Fruit fly (Drosophila melanogaster) whole organism, embryonic: ENCODE results near the gene CG45218.

ENCODE experiments used
- BtbVII ChIP-seq: fragments of 200-800 bp; sonication (Bioruptor generic); optimal IDR thresholded peaks from 3 replicates; lab custom pipeline; 2017; ENCODE audit warnings: missing biosample characterization, mild to moderate bottlenecking, missing genetic modification characterization
- CG12155 ChIP-seq: fragments of 200-800 bp; sonication (Bioruptor generic); optimal IDR thresholded peaks from 3 replicates; lab custom pipeline; 2016; ENCODE audit warnings: missing biosample characterization, missing genetic modification characterization
- CG12659 ChIP-seq: fragments of 200-800 bp; sonication (Bioruptor generic); optimal IDR thresholded peaks from 3 replicates; lab custom pipeline; 2017; ENCODE audit warnings: mild to moderate bottlenecking, missing biosample characterization, missing genetic modification reagents, missing genetic modification characterization
- CG14014 ChIP-seq: fragments of 200-800 bp; sonication (Bioruptor generic); IDR thresholded peaks from 2 replicates; pipeline ENCODE4 v1.3.6; 2022; ENCODE audit warnings: missing biosample characterization, missing genetic modification characterization
- CG15696 ChIP-seq: fragments of 200-800 bp; sonication (Bioruptor generic); optimal IDR thresholded peaks from 2 replicates; lab custom pipeline; 2019; ENCODE audit warnings: missing biosample characterization, mild to moderate bottlenecking, missing genetic modification characterization, moderate library complexity
- CG16813 ChIP-seq: fragments of 200-800 bp; sonication (Bioruptor generic); IDR thresholded peaks from 3 replicates; pipeline ENCODE4 v1.3.6; 2022; ENCODE audit warnings: missing biosample characterization, missing genetic modification characterization; ENCODE audit not compliant: partially characterized antibody
- CG17612 ChIP-seq: fragments of 200-800 bp; sonication (Bioruptor generic); IDR thresholded peaks from 2 replicates; pipeline ENCODE4 v1.3.6; 2022; ENCODE audit warnings: missing biosample characterization, missing genetic modification characterization
- CG17802 ChIP-seq: fragments of 200-800 bp; sonication (Bioruptor generic); optimal IDR thresholded peaks from 2 replicates; lab custom pipeline; 2018; ENCODE audit warnings: missing biosample characterization, mild to moderate bottlenecking, missing genetic modification characterization, moderate library complexity
- CG18011 ChIP-seq: fragments of 200-800 bp; sonication (Bioruptor generic); optimal IDR thresholded peaks from 2 replicates; lab custom pipeline; 2017; ENCODE audit warnings: missing biosample characterization, missing genetic modification characterization, mild to moderate bottlenecking, moderate library complexity, missing genotype
- CG1832 ChIP-seq: fragments of 200-800 bp; sonication (Bioruptor generic); optimal IDR thresholded peaks from 2 replicates; lab custom pipeline; 2017; ENCODE audit warnings: missing biosample characterization, mild to moderate bottlenecking, missing genetic modification characterization, inconsistent platforms
- CG32772 ChIP-seq: fragments of 200-800 bp; sonication (Bioruptor generic); IDR thresholded peaks from 2 replicates; pipeline ENCODE4 v1.3.6; 2022; ENCODE audit warnings: missing biosample characterization, missing genetic modification characterization
- CG6254 ChIP-seq: fragments of 200-800 bp; sonication (Bioruptor generic); optimal IDR thresholded peaks from 3 replicates; lab custom pipeline; 2017; ENCODE audit warnings: mild to moderate bottlenecking, missing biosample characterization, missing genetic modification reagents, missing genetic modification characterization
- CG8089 ChIP-seq: fragments of 200-800 bp; sonication (Bioruptor generic); optimal IDR thresholded peaks from 3 replicates; lab custom pipeline; 2016; ENCODE audit warnings: missing biosample characterization, missing genetic modification characterization
- CG8281 ChIP-seq: fragments of 200-800 bp; sonication (Bioruptor generic); optimal IDR thresholded peaks from 2 replicates; lab custom pipeline; 2018; ENCODE audit warnings: missing biosample characterization, mild to moderate bottlenecking, missing genetic modification characterization, moderate library complexity
- CG9876 ChIP-seq: fragments of 200-800 bp; sonication (Bioruptor generic); optimal IDR thresholded peaks from 2 replicates; lab custom pipeline; 2016; ENCODE audit warnings: missing biosample characterization, missing genetic modification characterization
- CoRest ChIP-seq: fragments of 200-800 bp; sonication (Bioruptor generic); optimal IDR thresholded peaks from 3 replicates; lab custom pipeline; 2018; ENCODE audit warnings: missing biosample characterization, mild to moderate bottlenecking, missing genetic modification characterization, moderate library complexity
- Dfd ChIP-seq, 2 experiments: fragments of >200 bp; optimal IDR thresholded peaks; 2 replicates each; lab custom pipeline; 2017; ENCODE audit warnings: missing biosample characterization in 2 of 2, missing genetic modification characterization in 2 of 2
- HLH3B ChIP-seq: fragments of 200-800 bp; sonication (Bioruptor generic); IDR thresholded peaks from 2 replicates; pipeline ENCODE4 v1.3.6; 2022; ENCODE audit warnings: missing biosample characterization, missing genetic modification characterization
- Hand ChIP-seq: fragments of 200-800 bp; sonication (Bioruptor generic); optimal IDR thresholded peaks from 2 replicates; lab custom pipeline; 2017; ENCODE audit warnings: mild to moderate bottlenecking, missing biosample characterization, missing genetic modification reagents, missing genetic modification characterization
- HmgD ChIP-seq: fragments of 200-800 bp; sonication (Bioruptor generic); optimal IDR thresholded peaks from 3 replicates; lab custom pipeline; 2016; ENCODE audit warnings: missing biosample characterization, missing genetic modification characterization
- Hr3 ChIP-seq: fragments of 200-800 bp; sonication (Bioruptor generic); optimal IDR thresholded peaks from 3 replicates; lab custom pipeline; 2016; ENCODE audit warnings: missing biosample characterization, missing genetic modification characterization
- Hsf ChIP-seq: fragments of 200-800 bp; sonication (Bioruptor generic); optimal IDR thresholded peaks from 3 replicates; lab custom pipeline; 2016; ENCODE audit warnings: missing biosample characterization, missing genetic modification characterization
- Med ChIP-seq: fragments of 200-800 bp; sonication (Bioruptor generic); peaks from one replicate; lab custom pipeline; 2016; ENCODE audit warnings: missing biosample characterization, missing genetic modification characterization, mild to moderate bottlenecking, inconsistent platforms, moderate library complexity
- Sin3A ChIP-seq: fragments of >200 bp; optimal IDR thresholded peaks from 2 replicates; lab custom pipeline; 2018
- Sox102F ChIP-seq: fragments of 200-800 bp; sonication (Bioruptor generic); optimal IDR thresholded peaks from 2 replicates; lab custom pipeline; 2018; ENCODE audit warnings: missing biosample characterization, mild to moderate bottlenecking, missing genetic modification characterization, moderate library complexity
- Sry-δ ChIP-seq: fragments of 200-800 bp; sonication (Bioruptor generic); optimal IDR thresholded peaks from 2 replicates; lab custom pipeline; 2016; ENCODE audit warnings: missing biosample characterization, missing genetic modification characterization
- Ssrp ChIP-seq: fragments of 200-800 bp; sonication (Bioruptor generic); optimal IDR thresholded peaks from 2 replicates; lab custom pipeline; 2018; ENCODE audit warnings: missing biosample characterization, mild to moderate bottlenecking, missing genetic modification characterization, moderate library complexity
- Usf ChIP-seq: fragments of 200-800 bp; sonication (Bioruptor generic); optimal IDR thresholded peaks from 2 replicates; lab custom pipeline; 2017; ENCODE audit warnings: missing genotype, missing biosample characterization, missing genetic modification characterization
- aop ChIP-seq: fragments of 200-800 bp; sonication (Bioruptor generic); IDR thresholded peaks from 2 replicates; pipeline ENCODE4 v1.3.6; 2022; ENCODE audit warnings: missing biosample characterization, missing genetic modification characterization
- az2 ChIP-seq: fragments of 200-800 bp; sonication (Bioruptor generic); optimal IDR thresholded peaks from 3 replicates; lab custom pipeline; 2016; ENCODE audit warnings: missing biosample characterization, missing genetic modification characterization
- btn ChIP-seq: fragments of 200-800 bp; sonication (Bioruptor generic); optimal IDR thresholded peaks from 2 replicates; lab custom pipeline; 2016; ENCODE audit warnings: missing biosample characterization, missing genetic modification characterization
- cas ChIP-seq: fragments of 200-800 bp; sonication (Bioruptor generic); IDR thresholded peaks from 2 replicates; pipeline ENCODE4 v1.3.6; 2022; ENCODE audit warnings: missing biosample characterization, missing genetic modification characterization
- caup ChIP-seq: fragments of 200-800 bp; sonication (Bioruptor generic); optimal IDR thresholded peaks from 3 replicates; lab custom pipeline; 2017; ENCODE audit warnings: missing biosample characterization, mild to moderate bottlenecking, missing genetic modification characterization, moderate library complexity; ENCODE audit not compliant: severe bottlenecking
- crc ChIP-seq: fragments of 200-800 bp; sonication (Bioruptor generic); optimal IDR thresholded peaks from 2 replicates; lab custom pipeline; 2016; ENCODE audit warnings: missing biosample characterization, missing genetic modification characterization
- cwo ChIP-seq: fragments of 200-800 bp; sonication (Bioruptor generic); optimal IDR thresholded peaks from 3 replicates; lab custom pipeline; 2017; ENCODE audit warnings: missing biosample characterization, missing genetic modification characterization, mild to moderate bottlenecking, moderate library complexity, missing genetic modification reagents
- gro ChIP-seq: fragments of 200-800 bp; sonication (Bioruptor generic); optimal IDR thresholded peaks from 2 replicates; lab custom pipeline; 2016; ENCODE audit warnings: missing biosample characterization, missing genetic modification characterization
- gt ChIP-seq: fragments of 200-800 bp; sonication (Bioruptor generic); IDR thresholded peaks from 2 replicates; pipeline ENCODE4 v1.3.6; 2022; ENCODE audit warnings: missing biosample characterization, missing genetic modification characterization
- inv ChIP-seq: fragments of 200-800 bp; sonication (Bioruptor generic); IDR thresholded peaks from 2 replicates; pipeline ENCODE4 v1.3.6; 2022; ENCODE audit warnings: missing biosample characterization, missing genetic modification characterization; ENCODE audit not compliant: partially characterized antibody
- kay ChIP-seq: fragments of 200-800 bp; sonication (Bioruptor generic); optimal IDR thresholded peaks from 2 replicates; lab custom pipeline; 2016; ENCODE audit warnings: missing biosample characterization, missing genetic modification characterization
- lbe ChIP-seq: fragments of 200-800 bp; sonication (Bioruptor generic); optimal IDR thresholded peaks from 2 replicates; lab custom pipeline; 2016; ENCODE audit warnings: missing biosample characterization, mild to moderate bottlenecking, missing genetic modification characterization
- oc ChIP-seq: fragments of 200-800 bp; sonication (Bioruptor generic); optimal IDR thresholded peaks from 2 replicates; lab custom pipeline; 2018; ENCODE audit warnings: missing biosample characterization, mild to moderate bottlenecking, missing genetic modification characterization, moderate library complexity
- pnt ChIP-seq: fragments of 200-800 bp; sonication (Bioruptor generic); optimal IDR thresholded peaks from 3 replicates; lab custom pipeline; 2016; ENCODE audit warnings: missing biosample characterization, missing genetic modification characterization
- sc ChIP-seq, 3 experiments: fragments of >200 bp in 2 of 3; fragments of 200-800 bp in 1 of 3; sonication (Bioruptor generic) in 1 of 3; optimal IDR thresholded peaks; 2 replicates in 2 of 3; 3 replicates in 1 of 3; lab custom pipeline; 2017; ENCODE audit warnings: mild to moderate bottlenecking in 1 of 3, missing biosample characterization in 1 of 3, missing genetic modification characterization in 1 of 3, missing genetic modification reagents in 1 of 3
- sd ChIP-seq: fragments of 200-800 bp; sonication (Bioruptor generic); optimal IDR thresholded peaks from 3 replicates; lab custom pipeline; 2018; ENCODE audit warnings: missing biosample characterization, mild to moderate bottlenecking, missing genetic modification characterization, moderate library complexity
- sens-2 ChIP-seq: fragments of 200-800 bp; sonication (Bioruptor generic); IDR thresholded peaks from 2 replicates; pipeline ENCODE4 v1.3.6; 2022; ENCODE audit warnings: missing biosample characterization, missing genetic modification characterization
- shn ChIP-seq: fragments of 200-800 bp; sonication (Bioruptor generic); optimal IDR thresholded peaks from 3 replicates; lab custom pipeline; 2016; ENCODE audit warnings: missing biosample characterization, missing genetic modification characterization
- vfl ChIP-seq: fragments of 200-800 bp; sonication (Bioruptor generic); optimal IDR thresholded peaks from 2 replicates; lab custom pipeline; 2016; ENCODE audit warnings: missing biosample characterization, missing genetic modification characterization
- z ChIP-seq: fragments of 200-800 bp; sonication (Bioruptor generic); IDR thresholded peaks from 3 replicates; pipeline ENCODE4 v1.3.6; 2022; ENCODE audit warnings: missing biosample characterization, missing genetic modification characterization
- zfh1 ChIP-seq: fragments of 200-800 bp; sonication (Bioruptor generic); IDR thresholded peaks from 3 replicates; pipeline ENCODE4 v1.3.6; 2022; ENCODE audit warnings: missing biosample characterization, missing genetic modification characterization

Gene CG45218

dm6 chr3R:15280619-15281334, 9.8 kb downstream of the CG45218 start (continued):
- TF ChIP-seq crc (GFP tag; lab: Kevin White, UChicago) (no peak), CG8089 (GFP tag; lab: Kevin White, UChicago) (no peak), CG16813 (GFP tag; lab: Robert Waterston, UW) (no peak), zfh1 (GFP tag; lab: Robert Waterston, UW) (0 out of 3 replicates have a peak, but pooled peaks have one; percentile 46), kay (GFP tag; lab: Kevin White, UChicago) (peak; percentile 19), aop (no peak), sc (optimal IDR thresholded peaks at IDR 0.05; lab: Kevin White, UChicago) (no peak), sc (GFP tag; optimal IDR thresholded peaks at IDR 0.05; lab: Kevin White, UChicago) (peak; percentile 78), Med (GFP tag; lab: Kevin White, UChicago) (peak; percentile 51), Hr3 (peak; percentile 83), Hsf (GFP tag; lab: Kevin White, UChicago) (peak; percentile 52), sens-2 (GFP tag; lab: Robert Waterston, UW) (no peak), cas (GFP tag; lab: Robert Waterston, UW) (no peak), lbe (GFP tag; lab: Kevin White, UChicago) (peak; percentile 42), az2 (peak; percentile 79), Hand (GFP tag; lab: Kevin White, UChicago) (no peak), CG12155 (GFP tag; lab: Kevin White, UChicago) (peak; percentile 47), CG18011 (GFP tag; lab: Kevin White, UChicago) (no peak), CG1832 (GFP tag; lab: Kevin White, UChicago) (no peak), shn (GFP tag; lab: Kevin White, UChicago) (no peak), vfl (GFP tag; lab: Kevin White, UChicago) (no peak), z (no peak), HLH3B (GFP tag; lab: Robert Waterston, UW) (peak; percentile 38), CG17612 (GFP tag; lab: Robert Waterston, UW) (no peak), Dfd (GFP tag; optimal IDR thresholded peaks at IDR 0.05; lab: Kevin White, UChicago) (no peak), CG9876 (GFP tag; lab: Kevin White, UChicago) (no peak), gt (GFP tag; lab: Robert Waterston, UW) (no peak), HmgD (GFP tag; lab: Kevin White, UChicago) (no peak), CG14014 (GFP tag; lab: Robert Waterston, UW) (no peak; the same call in 1 of the 2 replicates), gro (GFP tag; lab: Kevin White, UChicago) (no peak), oc (tag; lab: Kevin White, UChicago) (peak; percentile 27), sd (tag; lab: Kevin White, UChicago) (no peak), CG15696 (tag; lab: Kevin White, UChicago) (peak; percentile 54), Sry-δ (no peak), CoRest (peak; percentile 88), CG6254 (peak; percentile 62), CG32772 (no peak), caup (GFP tag; lab: Kevin White, UChicago) (peak; percentile 44), CG8281 (tag; lab: Kevin White, UChicago) (peak; percentile 40), CG12659 (GFP tag; lab: Kevin White, UChicago) (peak; percentile 71), Usf (peak; percentile 59), btn (GFP tag; lab: Kevin White, UChicago) (no peak), Ssrp (tag; lab: Kevin White, UChicago) (peak; percentile 83), Sin3A (lab: Kevin White, UChicago) (no peak), BtbVII (GFP tag; lab: Kevin White, UChicago) (peak; percentile 40), inv (GFP tag; lab: Robert Waterston, UW) (no peak), cwo (peak; percentile 27), CG17802 (tag; lab: Kevin White, UChicago) (peak; percentile 7), Sox102F (GFP tag; lab: Kevin White, UChicago) (peak; percentile 78), pnt (no peak)
